Worm (Caenorhabditis elegans) whole organism, L3 larva: ENCODE data around the gene R193.2.

Experiments
- R02D3.7 ChIP-seq: fragments of 150-350 bp; optimal IDR thresholded peaks from 2 replicates; lab custom pipeline; 2014; ENCODE audit warnings: missing biosample characterization, missing genetic modification characterization
- ceh-9 ChIP-seq: sonication (generic microtip); optimal IDR thresholded peaks from 2 replicates; lab custom pipeline; 2018; ENCODE audit warnings: missing biosample characterization, missing genetic modification characterization
- fkh-10 ChIP-seq: sonication (generic microtip); optimal IDR thresholded peaks from 2 replicates; lab custom pipeline; 2017; ENCODE audit warnings: missing biosample characterization, missing genetic modification reagents, missing genetic modification characterization
- nhr-12 ChIP-seq: fragments of 150-350 bp; optimal IDR thresholded peaks from 2 replicates; lab custom pipeline; 2014; ENCODE audit warnings: missing biosample characterization, missing genetic modification characterization
- nhr-23 ChIP-seq: fragments of 150-350 bp; optimal IDR thresholded peaks from 2 replicates; lab custom pipeline; 2014; ENCODE audit warnings: missing biosample characterization, missing genetic modification reagents, missing genetic modification characterization
- nhr-28 ChIP-seq: fragments of 150-350 bp; optimal IDR thresholded peaks from 2 replicates; lab custom pipeline; 2014; ENCODE audit warnings: missing biosample characterization, missing genetic modification characterization
- nhr-76 ChIP-seq: fragments of 150-350 bp; sonication (generic microtip); optimal IDR thresholded peaks from 5 replicates; lab custom pipeline; 2014; ENCODE audit warnings: missing biosample characterization, missing genetic modification characterization
- nhr-77 ChIP-seq: fragments of 150-350 bp; optimal IDR thresholded peaks from 2 replicates; lab custom pipeline; 2014; ENCODE audit warnings: missing biosample characterization, missing genetic modification characterization
- pha-4 ChIP-seq: fragments of 150-350 bp; optimal IDR thresholded peaks from 2 replicates; lab custom pipeline; 2014; ENCODE audit warnings: missing biosample characterization, missing genetic modification reagents, missing genetic modification characterization
- snpc-4 ChIP-seq: fragments of 150-350 bp; optimal IDR thresholded peaks from 2 replicates; lab custom pipeline; 2014; ENCODE audit warnings: missing biosample characterization, missing genetic modification characterization
- tbx-2 ChIP-seq: sonication (generic microtip); optimal IDR thresholded peaks from 2 replicates; lab custom pipeline; 2016; ENCODE audit warnings: mild to moderate bottlenecking, missing genetic modification characterization, missing compliant biosample characterization
- ztf-11 ChIP-seq: fragments of 150-350 bp; optimal IDR thresholded peaks from 2 replicates; lab custom pipeline; 2014; ENCODE audit warnings: missing biosample characterization, missing genetic modification characterization

- TF ChIP-seq nhr-28 (tag; lab: Kevin White, UChicago) (no peak), nhr-77 (no peak), nhr-76 (tag; lab: Kevin White, UChicago) (no peak), nhr-12 (tag; lab: Kevin White, UChicago) (no peak), R02D3.7 (tag; lab: Kevin White, UChicago) (no peak), pha-4 (tag; lab: Kevin White, UChicago) (no peak), snpc-4 (tag; lab: Kevin White, UChicago) (no peak), ceh-9 (no peak), tbx-2 (tag; lab: Kevin White, UChicago) (no peak), ztf-11 (no peak), fkh-10 (GFP tag; lab: Kevin White, UChicago) (no peak), nhr-23 (no peak)
These were observed 33.0 kb upstream of the R193.2 start for ce11 chrX:1181271-1181958.
